Worm (Caenorhabditis elegans) whole organism, L3 larva: ENCODE results near the gene srh-15.
A peak's percentile ranks its signal among the peaks of the same experiment; 100 is the strongest.

Experiments
- R02D3.7 ChIP-seq: fragments of 150-350 bp; optimal IDR thresholded peaks from 2 replicates; lab custom pipeline; 2014; ENCODE audit warnings: missing biosample characterization, missing genetic modification characterization
- aly-2 ChIP-seq: fragments of 150-350 bp; optimal IDR thresholded peaks from 2 replicates; lab custom pipeline; 2014; ENCODE audit warnings: missing biosample characterization, missing genetic modification characterization
- ceh-16 ChIP-seq: sonication (generic microtip); optimal IDR thresholded peaks from 2 replicates; lab custom pipeline; 2017; ENCODE audit warnings: missing biosample characterization, missing genetic modification characterization
- ceh-28 ChIP-seq: fragments of 150-350 bp; optimal IDR thresholded peaks from 2 replicates; lab custom pipeline; 2014; ENCODE audit warnings: missing biosample characterization, missing genetic modification reagents, missing genetic modification characterization
- ceh-82 ChIP-seq: fragments of 150-350 bp; optimal IDR thresholded peaks from 2 replicates; lab custom pipeline; 2014; ENCODE audit warnings: missing biosample characterization, missing genetic modification characterization
- elt-1 ChIP-seq: fragments of 150-350 bp; optimal IDR thresholded peaks from 2 replicates; lab custom pipeline; 2014; ENCODE audit warnings: missing biosample characterization, missing genetic modification characterization
- elt-2 ChIP-seq: sonication (generic microtip); optimal IDR thresholded peaks from 2 replicates; lab custom pipeline; 2016; ENCODE audit warnings: missing genetic modification reagents, mild to moderate bottlenecking, missing genetic modification characterization, missing compliant biosample characterization
- elt-3 ChIP-seq, 3 experiments: fragments of 150-350 bp in 1 of 3; sonication (generic microtip) in 2 of 3; optimal IDR thresholded peaks; 2 replicates in 2 of 3; 4 replicates in 1 of 3; lab custom pipeline; 2014 to 2017; ENCODE audit warnings: missing biosample characterization in 3 of 3, missing genetic modification characterization in 3 of 3
- eor-1 ChIP-seq, 2 experiments: fragments of 150-350 bp; optimal IDR thresholded peaks; 2 replicates each; lab custom pipeline; 2014 to 2018; ENCODE audit warnings: missing biosample characterization in 2 of 2, missing genetic modification characterization in 2 of 2
- fkh-10 ChIP-seq: sonication (generic microtip); optimal IDR thresholded peaks from 2 replicates; lab custom pipeline; 2017; ENCODE audit warnings: missing biosample characterization, missing genetic modification reagents, missing genetic modification characterization
- fos-1 ChIP-seq: fragments of 150-350 bp; optimal IDR thresholded peaks from 2 replicates; lab custom pipeline; 2014; ENCODE audit warnings: missing biosample characterization, missing genetic modification characterization
- hmg-11 ChIP-seq: sonication (generic microtip); optimal IDR thresholded peaks from 2 replicates; lab custom pipeline; 2016; ENCODE audit warnings: missing genetic modification characterization, missing compliant biosample characterization
- jun-1 ChIP-seq: fragments of 150-350 bp; optimal IDR thresholded peaks from 2 replicates; lab custom pipeline; 2014; ENCODE audit warnings: missing biosample characterization, missing genetic modification reagents, missing genetic modification characterization
- lin-39 ChIP-seq: fragments of 150-350 bp; optimal IDR thresholded peaks from 2 replicates; lab custom pipeline; 2018; ENCODE audit warnings: missing biosample characterization, missing genetic modification reagents, missing genetic modification characterization
- lsy-12 ChIP-seq: sonication (generic microtip); optimal IDR thresholded peaks from 2 replicates; lab custom pipeline; 2016; ENCODE audit warnings: mild to moderate bottlenecking, missing genetic modification characterization, missing compliant biosample characterization
- mml-1 ChIP-seq: fragments of 150-350 bp; sonication (generic microtip); optimal IDR thresholded peaks from 3 replicates; lab custom pipeline; 2014; ENCODE audit warnings: missing biosample characterization, missing genetic modification characterization
- nfya-1 ChIP-seq: sonication (generic microtip); optimal IDR thresholded peaks from 2 replicates; lab custom pipeline; 2017; ENCODE audit warnings: missing genetic modification characterization, mild to moderate bottlenecking, missing compliant biosample characterization, antibody characterized with exemption, moderate library complexity; ENCODE audit not compliant: insufficient read depth
- nhr-11 ChIP-seq: fragments of 150-350 bp; optimal IDR thresholded peaks from 2 replicates; lab custom pipeline; 2014; ENCODE audit warnings: missing biosample characterization, missing genetic modification characterization
- nhr-23 ChIP-seq: fragments of 150-350 bp; optimal IDR thresholded peaks from 2 replicates; lab custom pipeline; 2014; ENCODE audit warnings: missing biosample characterization, missing genetic modification reagents, missing genetic modification characterization
- nhr-237 ChIP-seq: fragments of 150-350 bp; optimal IDR thresholded peaks from 2 replicates; lab custom pipeline; 2014; ENCODE audit warnings: missing biosample characterization, missing genetic modification characterization
- nhr-25 ChIP-seq: sonication (generic microtip); optimal IDR thresholded peaks from 2 replicates; lab custom pipeline; 2017; ENCODE audit warnings: missing biosample characterization, missing genetic modification characterization
- nhr-43 ChIP-seq: sonication (generic microtip); optimal IDR thresholded peaks from 2 replicates; lab custom pipeline; 2016; ENCODE audit warnings: mild to moderate bottlenecking, missing genetic modification characterization, missing compliant biosample characterization; ENCODE audit not compliant: poor library complexity, severe bottlenecking
- nhr-67 ChIP-seq: fragments of 150-350 bp; optimal IDR thresholded peaks from 2 replicates; lab custom pipeline; 2014; ENCODE audit warnings: missing biosample characterization, missing genetic modification characterization
- nhr-76 ChIP-seq: fragments of 150-350 bp; sonication (generic microtip); optimal IDR thresholded peaks from 5 replicates; lab custom pipeline; 2014; ENCODE audit warnings: missing biosample characterization, missing genetic modification characterization
- pqm-1 ChIP-seq: fragments of 150-350 bp; optimal IDR thresholded peaks from 2 replicates; lab custom pipeline; 2017; ENCODE audit warnings: missing biosample characterization, missing genetic modification characterization, inconsistent platforms
- sea-2 ChIP-seq: fragments of 150-350 bp; sonication (generic microtip); optimal IDR thresholded peaks from 4 replicates; lab custom pipeline; 2014; ENCODE audit warnings: missing biosample characterization, missing genetic modification reagents, missing genetic modification characterization
- skn-1 ChIP-seq: fragments of 150-350 bp; optimal IDR thresholded peaks from 2 replicates; lab custom pipeline; 2014; ENCODE audit warnings: missing biosample characterization, missing genetic modification characterization
- snpc-4 ChIP-seq: fragments of 150-350 bp; optimal IDR thresholded peaks from 2 replicates; lab custom pipeline; 2014; ENCODE audit warnings: missing biosample characterization, missing genetic modification characterization
- tbx-2 ChIP-seq: sonication (generic microtip); optimal IDR thresholded peaks from 2 replicates; lab custom pipeline; 2016; ENCODE audit warnings: mild to moderate bottlenecking, missing genetic modification characterization, missing compliant biosample characterization
- unc-39 ChIP-seq: sonication (generic microtip); optimal IDR thresholded peaks from 4 replicates; lab custom pipeline; 2017; ENCODE audit warnings: missing biosample characterization, missing genetic modification characterization
- ztf-4 ChIP-seq: fragments of 150-350 bp; optimal IDR thresholded peaks from 2 replicates; lab custom pipeline; 2014; ENCODE audit warnings: missing biosample characterization, missing genetic modification characterization

The srh-15 gene

ce11 chrV:13330919-13331318, 10.1 kb downstream of the srh-15 start, which contains the start of gene nhr-129:
nhr-129 (minus strand) TSS chrV:13331019.
- TF ChIP-seq sea-2 (GFP tag; lab: Kevin White, UChicago) (no peak), snpc-4 (tag; lab: Kevin White, UChicago) (no peak), fkh-10 (GFP tag; lab: Kevin White, UChicago) (no peak), elt-2 (tag; lab: Kevin White, UChicago) (no peak), R02D3.7 (tag; lab: Kevin White, UChicago) (no peak)

- peak; percentile 52 for TF ChIP-seq nhr-23
- TF ChIP-seq pqm-1, result peak; percentile 68
- no peak for TF ChIP-seq aly-2 (tag; lab: Kevin White, UChicago)
- TF ChIP-seq elt-2 (tag; lab: Kevin White, UChicago), result peak; percentile 77
- peak; percentile 96 for TF ChIP-seq elt-1 (tag; lab: Kevin White, UChicago)
- peak; percentile 34 for TF ChIP-seq jun-1 (tag; lab: Kevin White, UChicago)
- no peak for TF ChIP-seq R02D3.7 (tag; lab: Kevin White, UChicago)
- TF ChIP-seq snpc-4 (tag; lab: Kevin White, UChicago), result no peak
- TF ChIP-seq nhr-25 (tag; lab: Kevin White, UChicago), result peak; percentile 28
- TF ChIP-seq tbx-2 (tag; lab: Kevin White, UChicago), result no peak
These were observed 12.8 kb downstream of the srh-15 start, which contains the start of gene nhr-168 for ce11 chrV:13333386-13334180. nhr-168 (minus strand) TSS chrV:13333871.

ce11 chrV:13334447-13334846, 13.7 kb downstream of the srh-15 start:
- TF ChIP-seq jun-1 (tag; lab: Kevin White, UChicago) (no peak), nhr-25 (tag; lab: Kevin White, UChicago) (no peak)

ce11 chrV:13335883-13336419, 15.2 kb downstream of the srh-15 start, which contains the start of gene C50B6.9:
C50B6.9 (plus strand) TSS chrV:13336369.
- no peak for TF ChIP-seq pqm-1
- no peak for TF ChIP-seq lsy-12
- no peak for TF ChIP-seq eor-1 (tag; optimal IDR thresholded peaks at IDR 0.05; lab: Kevin White, UChicago)
- TF ChIP-seq unc-39 (tag; lab: Kevin White, UChicago), result no peak
- TF ChIP-seq elt-1 (tag; lab: Kevin White, UChicago), result no peak
- TF ChIP-seq elt-2 (tag; lab: Kevin White, UChicago), result no peak
- TF ChIP-seq nhr-76, result no peak
- no peak for TF ChIP-seq mml-1
- TF ChIP-seq hmg-11, result no peak
- TF ChIP-seq ztf-4 (tag; lab: Kevin White, UChicago), result no peak
- no peak for TF ChIP-seq ceh-82 (tag; lab: Kevin White, UChicago)
- no peak for TF ChIP-seq nhr-67 (tag; lab: Kevin White, UChicago)

ce11 chrV:13338037-13338436, 17.3 kb downstream of the srh-15 start:
- no peak for TF ChIP-seq nhr-11 (tag; lab: Kevin White, UChicago)
- no peak for TF ChIP-seq ceh-82 (tag; lab: Kevin White, UChicago)
- no peak for TF ChIP-seq nhr-25 (tag; lab: Kevin White, UChicago)
- TF ChIP-seq nhr-43 (tag; lab: Kevin White, UChicago), result no peak
- TF ChIP-seq nhr-23, result no peak
- TF ChIP-seq elt-3 (tag; optimal IDR thresholded peaks at IDR 0.05; lab: Kevin White, UChicago), result no peak

- TF ChIP-seq nhr-237 (tag; lab: Kevin White, UChicago), result no peak
- TF ChIP-seq nhr-25 (tag; lab: Kevin White, UChicago), result no peak
- TF ChIP-seq nhr-11 (tag; lab: Kevin White, UChicago), result no peak
- TF ChIP-seq hmg-11, result no peak
- no peak for TF ChIP-seq ceh-28 (tag; lab: Kevin White, UChicago)
- no peak for TF ChIP-seq skn-1 (tag; lab: Kevin White, UChicago)
- TF ChIP-seq fkh-10 (GFP tag; lab: Kevin White, UChicago), result no peak
- no peak for TF ChIP-seq pqm-1
- no peak for TF ChIP-seq lin-39 (tag; lab: Kevin White, UChicago)
- no peak for TF ChIP-seq nhr-23
- TF ChIP-seq mml-1, result no peak
- no peak for TF ChIP-seq snpc-4 (tag; lab: Kevin White, UChicago)
- TF ChIP-seq fos-1 (tag; lab: Kevin White, UChicago), result no peak
- TF ChIP-seq nfya-1 (tag; lab: Kevin White, UChicago), result no peak
- no peak for TF ChIP-seq ceh-16 (tag; lab: Kevin White, UChicago)
These were observed 19.0 kb downstream of the srh-15 start, which contains the start of the genes str-4 and lgc-48 for ce11 chrV:13339633-13340290. str-4 (minus strand) TSS chrV:13339733. lgc-48 (plus strand) TSS chrV:13340240.
